Fruit fly (Drosophila melanogaster) whole organism, embryonic: ENCODE measurements around the gene sol.

ENCODE experiments used
- Abd-B ChIP-seq: fragments of 200-800 bp; sonication (Bioruptor generic); optimal IDR thresholded peaks from 2 replicates; lab custom pipeline; 2018; ENCODE audit warnings: missing biosample characterization, mild to moderate bottlenecking, missing genetic modification characterization, moderate library complexity
- B-H1 ChIP-seq: fragments of 200-800 bp; sonication (Bioruptor generic); IDR thresholded peaks from 3 replicates; pipeline ENCODE4 v1.3.6; 2022; ENCODE audit warnings: missing biosample characterization, missing genetic modification characterization
- CG10959 ChIP-seq: fragments of 200-800 bp; sonication (Bioruptor generic); IDR thresholded peaks from 2 replicates; pipeline ENCODE4 v1.3.6; 2022; ENCODE audit warnings: missing biosample characterization, missing genetic modification characterization
- CG10979 ChIP-seq: fragments of 200-800 bp; sonication (Bioruptor generic); optimal IDR thresholded peaks from 2 replicates; lab custom pipeline; 2018; ENCODE audit warnings: missing biosample characterization, mild to moderate bottlenecking, missing genetic modification characterization, moderate library complexity
- CG11560 ChIP-seq: fragments of 200-800 bp; sonication (Bioruptor generic); IDR thresholded peaks from 3 replicates; pipeline ENCODE4 v1.3.6; 2022; ENCODE audit warnings: missing biosample characterization, missing genetic modification characterization
- CG12104 ChIP-seq: fragments of 200-800 bp; sonication (Bioruptor generic); optimal IDR thresholded peaks from 3 replicates; lab custom pipeline; 2016; ENCODE audit warnings: missing biosample characterization, missing genetic modification characterization
- CG12659 ChIP-seq: fragments of 200-800 bp; sonication (Bioruptor generic); optimal IDR thresholded peaks from 3 replicates; lab custom pipeline; 2017; ENCODE audit warnings: mild to moderate bottlenecking, missing biosample characterization, missing genetic modification reagents, missing genetic modification characterization
- CG12744 ChIP-seq: fragments of 200-800 bp; sonication (Bioruptor generic); optimal IDR thresholded peaks from 2 replicates; lab custom pipeline; 2016; ENCODE audit warnings: missing biosample characterization, missing genetic modification characterization
- CG13296 ChIP-seq: fragments of 200-800 bp; sonication (Bioruptor generic); optimal IDR thresholded peaks from 3 replicates; lab custom pipeline; 2018; ENCODE audit warnings: missing biosample characterization, mild to moderate bottlenecking, missing genetic modification characterization
- CG13624 ChIP-seq: fragments of 200-800 bp; sonication (Bioruptor generic); optimal IDR thresholded peaks from 2 replicates; lab custom pipeline; 2016; ENCODE audit warnings: missing biosample characterization, missing genetic modification characterization
- CG15696 ChIP-seq: fragments of 200-800 bp; sonication (Bioruptor generic); optimal IDR thresholded peaks from 2 replicates; lab custom pipeline; 2019; ENCODE audit warnings: missing biosample characterization, mild to moderate bottlenecking, missing genetic modification characterization, moderate library complexity
- CG1647 ChIP-seq: fragments of 200-800 bp; sonication (Bioruptor generic); optimal IDR thresholded peaks from 3 replicates; lab custom pipeline; 2016; ENCODE audit warnings: missing biosample characterization, missing genetic modification characterization
- CG16813 ChIP-seq: fragments of 200-800 bp; sonication (Bioruptor generic); IDR thresholded peaks from 3 replicates; pipeline ENCODE4 v1.3.6; 2022; ENCODE audit warnings: missing biosample characterization, missing genetic modification characterization; ENCODE audit not compliant: partially characterized antibody
- CG17385 ChIP-seq: fragments of 200-800 bp; sonication (Bioruptor generic); optimal IDR thresholded peaks from 3 replicates; lab custom pipeline; 2018; ENCODE audit warnings: missing biosample characterization, mild to moderate bottlenecking, missing genetic modification characterization
- CG1832 ChIP-seq: fragments of 200-800 bp; sonication (Bioruptor generic); optimal IDR thresholded peaks from 2 replicates; lab custom pipeline; 2017; ENCODE audit warnings: missing biosample characterization, mild to moderate bottlenecking, missing genetic modification characterization, inconsistent platforms
- CG30403 ChIP-seq: fragments of 200-800 bp; sonication (Bioruptor generic); optimal IDR thresholded peaks from 3 replicates; lab custom pipeline; 2016; ENCODE audit warnings: missing biosample characterization, missing genetic modification characterization
- CG3407 ChIP-seq: fragments of 200-800 bp; sonication (Bioruptor generic); optimal IDR thresholded peaks from 2 replicates; lab custom pipeline; 2018; ENCODE audit warnings: missing biosample characterization, mild to moderate bottlenecking, missing genetic modification characterization
- CG4360 ChIP-seq: fragments of 200-800 bp; sonication (Bioruptor generic); IDR thresholded peaks from 2 replicates; pipeline ENCODE4 v1.3.6; 2022; ENCODE audit warnings: missing biosample characterization, missing genetic modification characterization
- CG4820 ChIP-seq: fragments of 200-800 bp; sonication (Bioruptor generic); optimal IDR thresholded peaks from 3 replicates; lab custom pipeline; 2016; ENCODE audit warnings: missing biosample characterization, missing genetic modification characterization
- CG7372 ChIP-seq: fragments of 200-800 bp; sonication (Bioruptor generic); IDR thresholded peaks from 2 replicates; pipeline ENCODE4 v1.3.6; 2022; ENCODE audit warnings: missing biosample characterization, missing genetic modification characterization
- CG8765 ChIP-seq: fragments of 200-800 bp; sonication (Bioruptor generic); IDR thresholded peaks from 2 replicates; pipeline ENCODE4 v1.3.6; 2022; ENCODE audit warnings: missing biosample characterization, missing genetic modification characterization
- Camta ChIP-seq: fragments of 200-800 bp; sonication (Bioruptor generic); optimal IDR thresholded peaks from 2 replicates; lab custom pipeline; 2016; ENCODE audit warnings: missing biosample characterization, missing genetic modification characterization
- CrebB ChIP-seq: fragments of 200-800 bp; sonication (Bioruptor generic); optimal IDR thresholded peaks from 3 replicates; lab custom pipeline; 2018; ENCODE audit warnings: missing biosample characterization, mild to moderate bottlenecking, missing genetic modification characterization
- E2f2 ChIP-seq: fragments of 200-800 bp; sonication (Bioruptor generic); IDR thresholded peaks from 2 replicates; pipeline ENCODE4 v1.3.6; 2022; ENCODE audit warnings: missing biosample characterization, missing genetic modification characterization
- HHEX ChIP-seq: fragments of 200-800 bp; sonication (Bioruptor generic); optimal IDR thresholded peaks from 3 replicates; lab custom pipeline; 2017; ENCODE audit warnings: missing biosample characterization, mild to moderate bottlenecking, missing genetic modification characterization, missing genetic modification reagents
- Hr39 ChIP-seq: fragments of >200 bp; optimal IDR thresholded peaks from 2 replicates; lab custom pipeline; 2017
- Max ChIP-seq: fragments of 200-800 bp; sonication (Bioruptor generic); optimal IDR thresholded peaks from 2 replicates; lab custom pipeline; 2016; ENCODE audit warnings: missing biosample characterization, mild to moderate bottlenecking, missing genetic modification characterization
- Mes4 ChIP-seq: fragments of 200-800 bp; sonication (Bioruptor generic); optimal IDR thresholded peaks from 2 replicates; lab custom pipeline; 2016; ENCODE audit warnings: missing biosample characterization, missing genetic modification characterization
- Myb ChIP-seq: fragments of 200-800 bp; sonication (Bioruptor generic); optimal IDR thresholded peaks from 2 replicates; lab custom pipeline; 2016; ENCODE audit warnings: missing biosample characterization, missing genetic modification characterization
- NfI ChIP-seq: fragments of 200-800 bp; sonication (Bioruptor generic); optimal IDR thresholded peaks from 3 replicates; lab custom pipeline; 2018; ENCODE audit warnings: missing biosample characterization, mild to moderate bottlenecking, missing genetic modification characterization, moderate library complexity
- Poxn ChIP-seq: fragments of 200-800 bp; sonication (Bioruptor generic); IDR thresholded peaks from 2 replicates; pipeline ENCODE4 v1.3.6; 2022; ENCODE audit warnings: missing biosample characterization, missing genetic modification characterization
- Xbp1 ChIP-seq: fragments of 200-800 bp; sonication (Bioruptor generic); optimal IDR thresholded peaks from 3 replicates; lab custom pipeline; 2016; ENCODE audit warnings: missing biosample characterization, mild to moderate bottlenecking, missing genetic modification characterization
- cato ChIP-seq: fragments of 200-800 bp; sonication (Bioruptor generic); optimal IDR thresholded peaks from 2 replicates; lab custom pipeline; 2016; ENCODE audit warnings: missing biosample characterization, missing genetic modification characterization, borderline replicate concordance
- chif ChIP-seq, 2 experiments: fragments of 200-800 bp; sonication (Bioruptor generic); optimal IDR thresholded peaks; 3 replicates each; lab custom pipeline; 2016; ENCODE audit warnings: missing biosample characterization in 2 of 2, missing genetic modification characterization in 2 of 2
- danr ChIP-seq: fragments of 200-800 bp; sonication (Bioruptor generic); IDR thresholded peaks from 2 replicates; pipeline ENCODE4 v1.3.6; 2022; ENCODE audit warnings: missing biosample characterization, missing genetic modification characterization
- disco-r ChIP-seq: fragments of 200-800 bp; sonication (Bioruptor generic); optimal IDR thresholded peaks from 2 replicates; lab custom pipeline; 2016; ENCODE audit warnings: missing biosample characterization, missing genetic modification characterization
- dpn ChIP-seq, 2 experiments: fragments of 200-800 bp; sonication (Bioruptor generic); optimal IDR thresholded peaks; 3 replicates each; lab custom pipeline; 2016; ENCODE audit warnings: missing biosample characterization in 2 of 2, missing genetic modification characterization in 2 of 2
- gro ChIP-seq: fragments of 200-800 bp; sonication (Bioruptor generic); optimal IDR thresholded peaks from 2 replicates; lab custom pipeline; 2016; ENCODE audit warnings: missing biosample characterization, missing genetic modification characterization
- hb ChIP-seq: fragments of 200-800 bp; sonication (Bioruptor generic); IDR thresholded peaks from 3 replicates; pipeline ENCODE4 v1.3.6; 2022; ENCODE audit warnings: missing biosample characterization, missing genetic modification characterization; ENCODE audit not compliant: partially characterized antibody
- kni ChIP-seq: fragments of 200-800 bp; sonication (Bioruptor generic); optimal IDR thresholded peaks from 3 replicates; lab custom pipeline; 2017; ENCODE audit warnings: mild to moderate bottlenecking, missing biosample characterization, missing genetic modification reagents, missing genetic modification characterization
- mirr ChIP-seq: fragments of 200-800 bp; sonication (Bioruptor generic); optimal IDR thresholded peaks from 3 replicates; lab custom pipeline; 2018; ENCODE audit warnings: missing biosample characterization, mild to moderate bottlenecking, missing genetic modification characterization
- mld ChIP-seq: fragments of 200-800 bp; sonication (Bioruptor generic); IDR thresholded peaks from 3 replicates; pipeline ENCODE4 v1.3.6; 2022; ENCODE audit warnings: missing biosample characterization, missing genetic modification characterization; ENCODE audit not compliant: partially characterized antibody
- nau ChIP-seq: fragments of 200-800 bp; sonication (Bioruptor generic); optimal IDR thresholded peaks from 3 replicates; lab custom pipeline; 2017; ENCODE audit warnings: missing biosample characterization, mild to moderate bottlenecking, missing genetic modification characterization, missing genetic modification reagents
- rib ChIP-seq: fragments of 200-800 bp; sonication (Bioruptor generic); IDR thresholded peaks from 2 replicates; pipeline ENCODE4 v1.3.6; 2022; ENCODE audit warnings: missing biosample characterization, missing genetic modification characterization
- ro ChIP-seq: fragments of 200-800 bp; sonication (Bioruptor generic); IDR thresholded peaks from 2 replicates; pipeline ENCODE4 v1.3.6; 2022; ENCODE audit warnings: missing biosample characterization, missing genetic modification characterization
- sens-2 ChIP-seq: fragments of 200-800 bp; sonication (Bioruptor generic); IDR thresholded peaks from 2 replicates; pipeline ENCODE4 v1.3.6; 2022; ENCODE audit warnings: missing biosample characterization, missing genetic modification characterization
- sob ChIP-seq: fragments of 200-800 bp; sonication (Bioruptor generic); IDR thresholded peaks from 2 replicates; pipeline ENCODE4 v1.3.6; 2022; ENCODE audit warnings: missing biosample characterization, missing genetic modification characterization
- stc ChIP-seq: fragments of 200-800 bp; sonication (Bioruptor generic); IDR thresholded peaks from 2 replicates; pipeline ENCODE4 v1.3.6; 2022; ENCODE audit warnings: missing biosample characterization, missing genetic modification characterization
- sug ChIP-seq: fragments of 200-800 bp; optimal IDR thresholded peaks from 2 replicates; lab custom pipeline; 2019; ENCODE audit warnings: missing biosample characterization, mild to moderate bottlenecking, missing genetic modification characterization, moderate library complexity
- tgo ChIP-seq: fragments of 200-800 bp; sonication (Bioruptor generic); IDR thresholded peaks from 3 replicates; pipeline ENCODE4 v1.3.6; 2022; ENCODE audit warnings: missing biosample characterization, missing genetic modification characterization
- tin ChIP-seq: fragments of 200-800 bp; sonication (Bioruptor generic); optimal IDR thresholded peaks from 3 replicates; lab custom pipeline; 2016; ENCODE audit warnings: missing biosample characterization, missing genetic modification characterization

sol gene

dm6 chrX:21322289-21322981, 27.6 kb upstream of the sol start (continued):
- no peak for TF ChIP-seq Myb (GFP tag; lab: Kevin White, UChicago)
- TF ChIP-seq CG7372 (GFP tag; lab: Robert Waterston, UW): peak; percentile 50; the same call in 1 of the 2 replicates
- TF ChIP-seq dpn (GFP tag; optimal IDR thresholded peaks at IDR 0.05; lab: Kevin White, UChicago): no peak
- TF ChIP-seq nau (GFP tag; lab: Kevin White, UChicago): no peak
- no peak for TF ChIP-seq CG12659 (GFP tag; lab: Kevin White, UChicago)
- no peak for TF ChIP-seq Poxn (GFP tag; lab: Robert Waterston, UW)
- no peak for TF ChIP-seq mld
- peak; percentile 39 for TF ChIP-seq mirr (GFP tag; lab: Kevin White, UChicago)
- TF ChIP-seq CG17385 (GFP tag; lab: Kevin White, UChicago): no peak
- TF ChIP-seq CG10959 (GFP tag; lab: Robert Waterston, UW): no peak
- TF ChIP-seq ro (GFP tag; lab: Robert Waterston, UW): no peak
- TF ChIP-seq CG3407 (GFP tag; lab: Kevin White, UChicago): no peak
- peak; percentile 46; the same call in 1 of the 3 replicates for TF ChIP-seq tgo (GFP tag; lab: Robert Waterston, UW)
- no peak for TF ChIP-seq CG11560 (tag; lab: Robert Waterston, UW)
- no peak for TF ChIP-seq Hr39 (lab: Kevin White, UChicago)
- TF ChIP-seq disco-r (GFP tag; lab: Kevin White, UChicago): no peak
- no peak for TF ChIP-seq chif (GFP tag; optimal IDR thresholded peaks at IDR 0.05; lab: Kevin White, UChicago)
- peak; percentile 40 for TF ChIP-seq CG15696 (tag; lab: Kevin White, UChicago)
- peak; percentile 12 for TF ChIP-seq CG30403 (GFP tag; lab: Kevin White, UChicago)
- TF ChIP-seq Mes4 (GFP tag; lab: Kevin White, UChicago): no peak
- no peak for TF ChIP-seq CG1832 (GFP tag; lab: Kevin White, UChicago)
- no peak for TF ChIP-seq Abd-B
- no peak for TF ChIP-seq kni (GFP tag; lab: Kevin White, UChicago)
- TF ChIP-seq CrebB: no peak
- TF ChIP-seq B-H1 (GFP tag; lab: Robert Waterston, UW): no peak
- peak; percentile 31 for TF ChIP-seq Max (GFP tag; lab: Kevin White, UChicago)
- TF ChIP-seq CG13624 (GFP tag; lab: Kevin White, UChicago): no peak
- no peak for TF ChIP-seq CG1647
- TF ChIP-seq rib (GFP tag; lab: Robert Waterston, UW): 0 out of 2 replicates have a peak, but pooled peaks have one; percentile 14
- TF ChIP-seq tin (GFP tag; lab: Kevin White, UChicago): peak; percentile 16
- no peak for TF ChIP-seq Camta (GFP tag; lab: Kevin White, UChicago)
- no peak for TF ChIP-seq cato (GFP tag; lab: Kevin White, UChicago)
- no peak for TF ChIP-seq CG16813
- no peak for TF ChIP-seq Xbp1 (GFP tag; lab: Kevin White, UChicago)
- TF ChIP-seq NfI (GFP tag; lab: Kevin White, UChicago): no peak
- TF ChIP-seq CG12104 (GFP tag; lab: Kevin White, UChicago): peak; percentile 73
- no peak for TF ChIP-seq hb
- TF ChIP-seq gro: no peak
- TF ChIP-seq CG12744: no peak
- TF ChIP-seq sob (GFP tag; lab: Robert Waterston, UW): 0 out of 2 replicates have a peak, but pooled peaks have one; percentile 46
- TF ChIP-seq CG13296 (GFP tag; lab: Kevin White, UChicago): peak; percentile 82
- no peak for TF ChIP-seq CG4360
- TF ChIP-seq danr: no peak
- TF ChIP-seq E2f2 (GFP tag; lab: Robert Waterston, UW): no peak
- peak; percentile 65 for TF ChIP-seq HHEX (GFP tag; lab: Kevin White, UChicago)
- no peak for TF ChIP-seq stc (GFP tag; lab: Robert Waterston, UW)
- TF ChIP-seq CG8765 (GFP tag; lab: Robert Waterston, UW): no peak
- peak; percentile 65 for TF ChIP-seq CG10979 (tag; lab: Kevin White, UChicago)
- TF ChIP-seq sug (tag; lab: Kevin White, UChicago): peak; percentile 78
- TF ChIP-seq CG4820 (GFP tag; lab: Kevin White, UChicago): peak; percentile 14
- no peak for TF ChIP-seq sens-2 (GFP tag; lab: Robert Waterston, UW)
